Worm (Caenorhabditis elegans): ENCODE results near the gene K01A11.1.
"Not testable (repeated sequence)": the region's sequence is repeated elsewhere in the genome, so short reads cannot be mapped to it uniquely, and the experiment has no call there.

The K01A11.1 gene

ce11 chrIII:3444139-3444538 is 12.9 kb upstream of the K01A11.1 start, which contains the start of gene spe-41:
spe-41 (minus strand) TSS chrIII:3444210.
- no peak for TF ChIP-seq F57A8.1 (GFP tag; optimal IDR thresholded peaks at IDR 0.05)
- TF ChIP-seq unc-130 (GFP tag; optimal IDR thresholded peaks at IDR 0.05) = no peak
- TF ChIP-seq snpc-1.3 (tag; optimal IDR thresholded peaks at IDR 0.05; ENCODE audit: insufficient read depth) = no peak
- no peak for TF ChIP-seq atf-7 (tag; optimal IDR thresholded peaks at IDR 0.05)

ce11 chrIII:3437139-3437538 is 5.9 kb upstream of the K01A11.1 start:
- no peak for TF ChIP-seq ekl-4 (GFP tag; IDR thresholded peaks at IDR 0.05)
- no peak for TF ChIP-seq mes-4 (tag; optimal IDR thresholded peaks at IDR 0.05)
- no peak for TF ChIP-seq ztf-22 (GFP tag; optimal IDR thresholded peaks at IDR 0.05)
- no peak for TF ChIP-seq madf-8 (GFP tag; conservative IDR thresholded peaks at IDR 0.05)
- TF ChIP-seq K12H6.12 (tag; optimal IDR thresholded peaks at IDR 0.05) = no peak
- no peak for TF ChIP-seq madf-3 (GFP tag; IDR thresholded peaks at IDR 0.05)
- no peak for TF ChIP-seq ceh-100 (GFP tag; IDR thresholded peaks at IDR 0.05)
- TF ChIP-seq ceh-79 (tag; optimal IDR thresholded peaks at IDR 0.05) = no peak
- TF ChIP-seq ZK185.1 (tag; optimal IDR thresholded peaks at IDR 0.05; ENCODE audit: poor library complexity, severe bottlenecking) = no peak
- TF ChIP-seq unc-62 (GFP tag; optimal IDR thresholded peaks at IDR 0.05) = no peak
- no peak for TF ChIP-seq lir-1 (GFP tag; conservative IDR thresholded peaks at IDR 0.05)
- TF ChIP-seq tlf-1 (GFP tag; optimal IDR thresholded peaks at IDR 0.05) = no peak

DNA sequence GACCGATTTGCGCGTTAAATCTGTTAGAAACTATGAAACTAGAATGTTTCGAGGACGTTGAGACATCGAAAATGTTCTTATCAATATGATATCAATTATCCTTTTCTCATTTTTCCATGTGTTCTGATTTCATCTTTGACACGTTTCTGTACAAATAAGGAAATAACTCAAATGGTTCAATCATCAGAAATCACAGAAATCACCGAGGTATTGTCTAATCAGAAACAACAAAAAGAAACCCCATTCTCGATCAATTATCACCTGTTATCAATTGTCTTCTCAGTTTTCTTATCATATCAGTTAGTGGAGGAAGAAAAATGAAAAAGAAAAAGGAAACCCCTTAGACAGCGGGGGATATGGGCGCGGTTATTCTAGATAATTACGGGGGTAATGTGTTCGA is 3.9 kb upstream of the K01A11.1 start:
- TF ChIP-seq ccch-3 (GFP tag; optimal IDR thresholded peaks at IDR 0.05) (no peak), lin-54 (GFP tag; optimal IDR thresholded peaks at IDR 0.05) (no peak), lsl-1 (GFP tag; optimal IDR thresholded peaks at IDR 0.05) (no peak), snpc-4 (GFP tag; optimal IDR thresholded peaks at IDR 0.05) (no peak), snpc-4 (tag; optimal IDR thresholded peaks at IDR 0.05) (no peak), nhr-80 (tag; optimal IDR thresholded peaks at IDR 0.05) (peak; percentile 44), gei-17 (GFP tag; optimal IDR thresholded peaks at IDR 0.05) (no peak), ztf-6 (GFP tag; IDR thresholded peaks at IDR 0.05) (no peak), snpc-1.3 (tag; optimal IDR thresholded peaks at IDR 0.05; ENCODE audit: insufficient read depth) (no peak), dox-1 (GFP tag; IDR thresholded peaks at IDR 0.05) (no peak), lin-40 (tag; optimal IDR thresholded peaks at IDR 0.05) (peak; percentile 7)

- peak; percentile 42; the same call in 1 of the 2 replicates for TF ChIP-seq egrh-3 (GFP tag; IDR thresholded peaks at IDR 0.05)
- 0 out of 2 replicates have a peak, but pooled peaks have one; percentile 10 for TF ChIP-seq mcd-1 (GFP tag; IDR thresholded peaks at IDR 0.05)
- TF ChIP-seq snpc-4 (GFP tag; optimal IDR thresholded peaks at IDR 0.05) = not testable (repeated sequence)
- TF ChIP-seq snpc-4 (tag; optimal IDR thresholded peaks at IDR 0.05) = peak in 2 of 4 experiments; percentile 70 to 86
Measured at ce11 chrIII:3433487-3434131, 2.3 kb upstream of the K01A11.1 start.

DNA sequence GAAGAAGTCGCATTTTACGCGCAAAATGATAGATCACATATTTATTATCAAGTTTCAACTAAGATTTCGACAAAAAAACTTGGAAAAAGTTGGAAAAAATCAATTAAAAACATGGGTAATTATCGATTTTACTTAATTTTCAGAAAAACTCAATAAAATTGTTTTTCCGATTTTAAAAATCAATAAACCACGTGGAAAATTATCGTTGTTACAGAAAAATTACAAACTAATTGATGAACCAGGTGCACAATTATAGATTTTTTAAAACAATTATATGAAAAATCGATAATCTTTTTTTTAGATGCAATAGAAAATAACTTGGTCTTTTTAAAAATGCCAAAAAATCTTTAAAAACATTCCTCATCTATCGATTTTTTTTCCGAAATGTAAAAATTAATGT is 618 bp downstream of the K01A11.1 start:
- TF ChIP-seq die-1 (tag; optimal IDR thresholded peaks at IDR 0.05) = no peak
- no peak for TF ChIP-seq ceh-100 (GFP tag; IDR thresholded peaks at IDR 0.05)
- no peak for TF ChIP-seq gei-17 (GFP tag; optimal IDR thresholded peaks at IDR 0.05)
- no peak for TF ChIP-seq hsf-1 (GFP tag; IDR thresholded peaks at IDR 0.05)
- TF ChIP-seq ztf-25 (GFP tag; IDR thresholded peaks at IDR 0.05) = no peak
- no peak for TF ChIP-seq snpc-1.1 (tag; optimal IDR thresholded peaks at IDR 0.05; ENCODE audit: insufficient read depth)
- no peak for TF ChIP-seq nhr-120 (GFP tag; IDR thresholded peaks at IDR 0.05)
